Worm (Caenorhabditis elegans) whole organism, L4 larva: ENCODE results near the gene dpf-1.

Source experiments
- F10B5.3 ChIP-seq: sonication (generic microtip); optimal IDR thresholded peaks from 2 replicates; lab custom pipeline; 2016; ENCODE audit warnings: mild to moderate bottlenecking, missing genetic modification characterization, missing compliant biosample characterization
- F49E8.2 ChIP-seq: sonication (generic microtip); optimal IDR thresholded peaks from 2 replicates; lab custom pipeline; 2016; ENCODE audit warnings: missing compliant biosample characterization, mild to moderate bottlenecking, missing genetic modification characterization, borderline replicate concordance
- R02D3.7 ChIP-seq: fragments of 150-350 bp; sonication (generic microtip); optimal IDR thresholded peaks from 3 replicates; lab custom pipeline; 2014; ENCODE audit warnings: missing biosample characterization, missing genetic modification characterization
- T26A8.4 ChIP-seq: fragments of 200-800 bp; sonication (Bioruptor generic); IDR thresholded peaks from 2 replicates; pipeline ENCODE4 v1.3.6; 2022; ENCODE audit warnings: missing genetic modification characterization, missing compliant biosample characterization
- Y48G9A.11 ChIP-seq: fragments of 200-800 bp; sonication (Bioruptor generic); IDR thresholded peaks from 2 replicates; pipeline ENCODE4 v1.3.6; 2022; ENCODE audit warnings: missing genetic modification reagents, missing genetic modification characterization, missing compliant biosample characterization
- Y5F2A.4 ChIP-seq: fragments of 200-800 bp; sonication (Bioruptor generic); optimal IDR thresholded peaks from 2 replicates; lab custom pipeline; 2018; ENCODE audit warnings: mild to moderate bottlenecking, missing genetic modification characterization, missing compliant biosample characterization
- Y75B8A.6 ChIP-seq: fragments of 200-800 bp; sonication (Bioruptor generic); IDR thresholded peaks from 2 replicates; pipeline ENCODE4 v1.3.6; 2022; ENCODE audit warnings: missing genetic modification reagents, missing genetic modification characterization, missing compliant biosample characterization
- ZK337.2 ChIP-seq: fragments of 200-800 bp; sonication (Bioruptor generic); IDR thresholded peaks from 2 replicates; pipeline ENCODE4 v1.3.6; 2022; ENCODE audit warnings: missing genetic modification reagents, missing genetic modification characterization, missing compliant biosample characterization
- aha-1 ChIP-seq: fragments of 150-350 bp; peaks from one replicate; lab custom pipeline; 2014; ENCODE audit warnings: missing biosample characterization, missing genetic modification characterization
- aly-2 ChIP-seq: sonication (generic microtip); optimal IDR thresholded peaks from 2 replicates; lab custom pipeline; 2018; ENCODE audit warnings: missing biosample characterization, missing genetic modification characterization
- arid-1 ChIP-seq: fragments of 200-800 bp; sonication (Bioruptor generic); conservative IDR thresholded peaks from 2 replicates; pipeline ENCODE4 v1.3.6; 2022; ENCODE audit warnings: missing genetic modification reagents, missing genetic modification characterization, missing compliant biosample characterization
- attf-4 ChIP-seq: sonication (generic microtip); optimal IDR thresholded peaks from 3 replicates; lab custom pipeline; 2017; ENCODE audit warnings: missing biosample characterization, missing genetic modification characterization
- ceh-20 ChIP-seq: fragments of 200-800 bp; sonication (Bioruptor generic); IDR thresholded peaks from 2 replicates; pipeline ENCODE4 v1.3.6; 2022; ENCODE audit warnings: missing genetic modification reagents, missing genetic modification characterization, missing compliant biosample characterization
- cey-2 ChIP-seq: sonication (generic microtip); optimal IDR thresholded peaks from 3 replicates; lab custom pipeline; 2017; ENCODE audit warnings: missing genetic modification characterization, mild to moderate bottlenecking, missing compliant biosample characterization, antibody characterized with exemption, borderline replicate concordance; ENCODE audit not compliant: insufficient read depth
- ctbp-1 ChIP-seq: fragments of 200-800 bp; sonication (Bioruptor generic); IDR thresholded peaks from 2 replicates; pipeline ENCODE4 v1.3.6; 2022; ENCODE audit warnings: missing genetic modification reagents, missing genetic modification characterization, missing compliant biosample characterization
- daf-16 ChIP-seq, 3 experiments: sonication (generic microtip); optimal IDR thresholded peaks; 2 replicates each; lab custom pipeline; 2016 to 2017; ENCODE audit warnings: missing genetic modification characterization in 3 of 3, missing genetic modification reagents in 3 of 3, mild to moderate bottlenecking in 2 of 3, missing compliant biosample characterization in 2 of 3, missing biosample characterization in 1 of 3, moderate library complexity in 1 of 3
- daf-19 ChIP-seq: fragments of 200-800 bp; sonication (Bioruptor generic); conservative IDR thresholded peaks from 2 replicates; pipeline ENCODE4 v1.3.6; 2022; ENCODE audit warnings: missing genetic modification characterization, missing compliant biosample characterization
- daf-8 ChIP-seq: fragments of 200-800 bp; sonication (Bioruptor generic); IDR thresholded peaks from 2 replicates; pipeline ENCODE4 v1.3.6; 2022; ENCODE audit warnings: missing genetic modification characterization, missing compliant biosample characterization
- dmd-6 ChIP-seq: fragments of 200-800 bp; sonication (Bioruptor generic); IDR thresholded peaks from 2 replicates; pipeline ENCODE4 v1.3.6; 2022; ENCODE audit warnings: missing genetic modification reagents, missing genetic modification characterization, missing compliant biosample characterization
- dmd-8 ChIP-seq: fragments of 200-800 bp; sonication (Bioruptor generic); IDR thresholded peaks from 2 replicates; pipeline ENCODE4 v1.3.6; 2022; ENCODE audit warnings: missing genetic modification characterization, missing compliant biosample characterization
- dmd-9 ChIP-seq: fragments of 200-800 bp; sonication (Bioruptor generic); IDR thresholded peaks from 2 replicates; pipeline ENCODE4 v1.3.6; 2022; ENCODE audit warnings: missing genetic modification reagents, missing genetic modification characterization, missing compliant biosample characterization
- dpl-1 ChIP-seq: fragments of 150-350 bp; optimal IDR thresholded peaks from 2 replicates; lab custom pipeline; 2014; ENCODE audit warnings: missing biosample characterization, missing genetic modification reagents, missing genetic modification characterization
- egl-27 ChIP-seq: sonication (generic microtip); optimal IDR thresholded peaks from 3 replicates; lab custom pipeline; 2017; ENCODE audit warnings: missing biosample characterization, missing genetic modification reagents, missing genetic modification characterization
- fkh-10 ChIP-seq: fragments of 150-350 bp; optimal IDR thresholded peaks from 2 replicates; lab custom pipeline; 2014; ENCODE audit warnings: missing biosample characterization, missing genetic modification reagents, missing genetic modification characterization
- gei-8 ChIP-seq: fragments of 200-800 bp; sonication (Bioruptor generic); optimal IDR thresholded peaks from 2 replicates; lab custom pipeline; 2018; ENCODE audit warnings: mild to moderate bottlenecking, missing genetic modification characterization, missing compliant biosample characterization
- hmg-1.1 ChIP-seq: fragments of 200-800 bp; sonication (Bioruptor generic); IDR thresholded peaks from 2 replicates; pipeline ENCODE4 v1.3.6; 2022; ENCODE audit warnings: missing genetic modification reagents, missing genetic modification characterization, missing compliant biosample characterization
- lim-7 ChIP-seq: fragments of 200-800 bp; sonication (Bioruptor generic); IDR thresholded peaks from 2 replicates; pipeline ENCODE4 v1.3.6; 2022; ENCODE audit warnings: missing genetic modification characterization, missing compliant biosample characterization
- lin-15B ChIP-seq: fragments of 150-350 bp; sonication (generic microtip); optimal IDR thresholded peaks from 3 replicates; lab custom pipeline; 2014; ENCODE audit warnings: missing biosample characterization, missing genetic modification characterization
- lin-29 ChIP-seq: fragments of 200-800 bp; sonication (Bioruptor generic); IDR thresholded peaks from 2 replicates; pipeline ENCODE4 v1.3.6; 2022; ENCODE audit warnings: missing genetic modification reagents, missing genetic modification characterization, missing compliant biosample characterization
- lin-39 ChIP-seq: fragments of 150-350 bp; optimal IDR thresholded peaks from 2 replicates; lab custom pipeline; 2014; ENCODE audit warnings: missing biosample characterization, missing genetic modification reagents, missing genetic modification characterization
- lsy-2 ChIP-seq, 2 experiments: fragments of 150-350 bp in 1 of 2; sonication (generic microtip) in 1 of 2; optimal IDR thresholded peaks; 2 replicates each; lab custom pipeline; 2014 to 2017; ENCODE audit warnings: missing biosample characterization in 2 of 2, missing genetic modification characterization in 2 of 2
- mdl-1 ChIP-seq, 2 experiments: fragments of 150-350 bp in 1 of 2; sonication (generic microtip) in 1 of 2; optimal IDR thresholded peaks; 2 replicates each; lab custom pipeline; 2014 to 2017; ENCODE audit warnings: missing biosample characterization in 2 of 2, missing genetic modification characterization in 2 of 2
- mep-1 ChIP-seq: fragments of 150-350 bp; sonication (generic microtip); optimal IDR thresholded peaks from 3 replicates; lab custom pipeline; 2014; ENCODE audit warnings: missing biosample characterization, missing genetic modification characterization
- mxl-2 ChIP-seq: fragments of 200-800 bp; sonication (Bioruptor generic); conservative IDR thresholded peaks from 2 replicates; pipeline ENCODE4 v1.3.6; 2022; ENCODE audit warnings: missing genetic modification reagents, missing genetic modification characterization, missing compliant biosample characterization
- nhr-111 ChIP-seq: fragments of 200-800 bp; sonication (Bioruptor generic); optimal IDR thresholded peaks from 2 replicates; lab custom pipeline; 2018; ENCODE audit warnings: mild to moderate bottlenecking, missing genetic modification characterization, missing compliant biosample characterization
- nhr-41 ChIP-seq: fragments of 200-800 bp; sonication (Bioruptor generic); IDR thresholded peaks from 2 replicates; pipeline ENCODE4 v1.3.6; 2022; ENCODE audit warnings: missing genetic modification reagents, missing genetic modification characterization, missing compliant biosample characterization
- nhr-42 ChIP-seq: fragments of 200-800 bp; sonication (Bioruptor generic); IDR thresholded peaks from 2 replicates; pipeline ENCODE4 v1.3.6; 2022; ENCODE audit warnings: missing genetic modification characterization, missing compliant biosample characterization
- nhr-48 ChIP-seq: sonication (generic microtip); optimal IDR thresholded peaks from 2 replicates; lab custom pipeline; 2016; ENCODE audit warnings: mild to moderate bottlenecking, missing genetic modification characterization, missing compliant biosample characterization
- nhr-6 ChIP-seq: fragments of 150-350 bp; optimal IDR thresholded peaks from 2 replicates; lab custom pipeline; 2014; ENCODE audit warnings: missing biosample characterization, missing genetic modification characterization
- php-3 ChIP-seq: fragments of 200-800 bp; sonication (Bioruptor generic); IDR thresholded peaks from 2 replicates; pipeline ENCODE4 v1.3.6; 2022; ENCODE audit warnings: missing genetic modification reagents, missing genetic modification characterization, missing compliant biosample characterization
- rbr-2 ChIP-seq: sonication (generic microtip); optimal IDR thresholded peaks from 2 replicates; lab custom pipeline; 2016; ENCODE audit warnings: missing genotype, missing genetic modification characterization, missing compliant biosample characterization
- saeg-2 ChIP-seq: fragments of 200-800 bp; sonication (Bioruptor generic); IDR thresholded peaks from 2 replicates; pipeline ENCODE4 v1.3.6; 2022; ENCODE audit warnings: missing genetic modification reagents, missing genetic modification characterization, missing compliant biosample characterization
- set-16 ChIP-seq: fragments of 200-800 bp; sonication (Bioruptor generic); IDR thresholded peaks from 2 replicates; pipeline ENCODE4 v1.3.6; 2022; ENCODE audit warnings: missing genetic modification reagents, missing genetic modification characterization, missing compliant biosample characterization
- spr-3 ChIP-seq: fragments of 200-800 bp; sonication (Bioruptor generic); optimal IDR thresholded peaks from 2 replicates; lab custom pipeline; 2018; ENCODE audit warnings: mild to moderate bottlenecking, missing genetic modification characterization, missing compliant biosample characterization
- tag-97 ChIP-seq: fragments of 200-800 bp; sonication (Bioruptor generic); IDR thresholded peaks from 2 replicates; pipeline ENCODE4 v1.3.6; 2022; ENCODE audit warnings: missing genetic modification characterization, missing compliant biosample characterization
- unc-62 ChIP-seq, 3 experiments: fragments of 150-350 bp in 1 of 3; sonication (generic microtip); optimal IDR thresholded peaks in 2 of 3; peaks in 1 of 3; 1 replicate in 1 of 3; 2 replicates in 2 of 3; lab custom pipeline; 2014 to 2017; ENCODE audit warnings: missing biosample characterization in 3 of 3, missing genetic modification characterization in 3 of 3, missing genetic modification reagents in 3 of 3, missing genotype in 1 of 3
- vab-7 ChIP-seq: fragments of 200-800 bp; sonication (Bioruptor generic); IDR thresholded peaks from 2 replicates; pipeline ENCODE4 v1.3.6; 2022; ENCODE audit warnings: missing genetic modification reagents, missing genetic modification characterization, missing compliant biosample characterization
- zfp-3 ChIP-seq: fragments of 200-800 bp; sonication (Bioruptor generic); conservative IDR thresholded peaks from 2 replicates; pipeline ENCODE4 v1.3.6; 2022; ENCODE audit warnings: missing genetic modification reagents, missing genetic modification characterization, missing compliant biosample characterization
- zip-11 ChIP-seq: fragments of 200-800 bp; sonication (Bioruptor generic); IDR thresholded peaks from 2 replicates; pipeline ENCODE4 v1.3.6; 2022; ENCODE audit warnings: missing genetic modification characterization, missing compliant biosample characterization
- zip-2 ChIP-seq: fragments of 150-350 bp; optimal IDR thresholded peaks from 2 replicates; lab custom pipeline; 2014; ENCODE audit warnings: missing biosample characterization, missing genetic modification characterization
- ztf-11 ChIP-seq: fragments of 150-350 bp; optimal IDR thresholded peaks from 2 replicates; lab custom pipeline; 2014; ENCODE audit warnings: missing biosample characterization, missing genetic modification characterization

dpf-1 gene

DNA sequence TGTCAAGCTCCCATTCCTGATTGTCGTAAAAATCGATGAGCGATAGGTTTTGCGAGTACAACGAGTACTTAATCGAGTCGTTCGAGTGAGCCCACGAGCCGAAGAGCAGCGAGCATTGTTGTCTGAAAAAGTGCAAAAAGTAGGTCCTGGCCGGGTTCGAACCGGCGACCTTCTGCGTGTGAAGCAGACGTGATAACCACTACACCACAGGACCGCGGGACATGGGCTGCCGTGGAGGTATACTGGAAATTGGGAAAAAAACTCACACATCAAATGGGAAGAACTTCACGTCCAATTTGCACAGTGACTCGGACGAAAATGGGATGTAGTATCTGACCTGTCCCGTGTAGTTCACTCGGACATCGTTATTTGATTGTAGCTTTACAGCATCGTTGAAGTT, 44.2 kb downstream of the dpf-1 start (continued):
- no peak for TF ChIP-seq cey-2
- no peak for TF ChIP-seq lin-15B
- TF ChIP-seq ztf-11 = no peak
- TF ChIP-seq zfp-3 (GFP tag; lab: Robert Waterston, UW) = no peak
- no peak for TF ChIP-seq nhr-48 (tag; lab: Kevin White, UChicago)
- TF ChIP-seq F49E8.2 (tag; lab: Kevin White, UChicago) = no peak
- no peak for TF ChIP-seq daf-19
- peak; percentile 48 for TF ChIP-seq dmd-6 (GFP tag; lab: Robert Waterston, UW)
- no peak for TF ChIP-seq dmd-8
- TF ChIP-seq Y75B8A.6 (GFP tag; lab: Robert Waterston, UW) = no peak
- TF ChIP-seq F10B5.3 (tag; lab: Kevin White, UChicago) = no peak
- TF ChIP-seq fkh-10 = no peak
- TF ChIP-seq hmg-1.1 (GFP tag; lab: Robert Waterston, UW) = peak; percentile 57; the same call in 1 of the 2 replicates
- TF ChIP-seq aha-1 (tag; lab: Kevin White, UChicago) = no peak
- no peak for TF ChIP-seq lsy-2 (tag; optimal IDR thresholded peaks at IDR 0.05; lab: Kevin White, UChicago)
- TF ChIP-seq set-16 = 0 out of 2 replicates have a peak, but pooled peaks have one; percentile 14
- TF ChIP-seq lim-7 (GFP tag; lab: Robert Waterston, UW) = peak; percentile 52; the same call in 1 of the 2 replicates
- TF ChIP-seq aly-2 = no peak
- TF ChIP-seq ctbp-1 (GFP tag; lab: Robert Waterston, UW) = no peak
- TF ChIP-seq Y5F2A.4 (GFP tag; lab: Kevin White, UChicago) = no peak
- TF ChIP-seq ZK337.2 = no peak
- no peak for TF ChIP-seq attf-4
- TF ChIP-seq Y48G9A.11 (GFP tag; lab: Robert Waterston, UW) = peak; percentile 31; the same call in 1 of the 2 replicates
- no peak for TF ChIP-seq lin-39 (tag; lab: Kevin White, UChicago)
- TF ChIP-seq nhr-111 (GFP tag; lab: Kevin White, UChicago) = no peak
- no peak for TF ChIP-seq nhr-6 (tag; lab: Kevin White, UChicago)
- TF ChIP-seq dmd-9 (GFP tag; lab: Robert Waterston, UW) = no peak
- TF ChIP-seq spr-3 (GFP tag; lab: Kevin White, UChicago) = no peak
- peak; percentile 59 for TF ChIP-seq vab-7 (GFP tag; lab: Robert Waterston, UW)
- TF ChIP-seq mep-1 (tag; lab: Kevin White, UChicago) = no peak
- TF ChIP-seq mxl-2 (GFP tag; lab: Robert Waterston, UW) = 0 out of 2 replicates have a peak, but pooled peaks have one; percentile 36
- TF ChIP-seq lin-29 = no peak
- TF ChIP-seq zip-2 (tag; lab: Kevin White, UChicago) = no peak
- no peak for TF ChIP-seq ceh-20 (GFP tag; lab: Robert Waterston, UW)
- TF ChIP-seq gei-8 = no peak
- no peak for TF ChIP-seq rbr-2 (tag; lab: Kevin White, UChicago)

DNA sequence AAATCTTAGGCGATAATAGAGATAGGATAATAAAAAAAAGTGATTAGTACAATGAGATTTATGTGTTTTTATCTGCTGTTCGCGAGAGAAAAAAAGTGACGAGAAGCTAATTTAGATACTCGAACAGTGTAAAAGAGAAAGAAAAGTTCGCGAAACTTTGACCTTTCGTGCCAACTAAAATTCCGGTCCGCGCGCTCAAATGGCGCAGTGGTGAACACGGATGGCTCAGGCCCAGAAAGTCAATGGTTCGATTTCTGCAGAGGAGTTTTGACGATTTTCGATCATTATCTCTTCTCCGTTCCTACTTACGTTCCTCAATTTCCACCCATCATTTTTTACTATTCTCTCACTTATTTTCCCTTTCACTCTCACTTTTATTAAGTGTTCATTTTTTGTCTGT, 45.3 kb downstream of the dpf-1 start:
- TF ChIP-seq saeg-2 (GFP tag; lab: Robert Waterston, UW) (no peak), dmd-8 (no peak), aly-2 (no peak), daf-16 (GFP tag; optimal IDR thresholded peaks at IDR 0.05; lab: Kevin White, UChicago) (no peak), daf-16 (tag; optimal IDR thresholded peaks at IDR 0.05; lab: Kevin White, UChicago) (no peak), dpl-1 (GFP tag; lab: Kevin White, UChicago) (no peak), zip-11 (no peak), nhr-41 (GFP tag; lab: Robert Waterston, UW) (no peak), egl-27 (tag; lab: Kevin White, UChicago) (no peak), set-16 (no peak), daf-8 (GFP tag; lab: Robert Waterston, UW) (no peak), arid-1 (GFP tag; lab: Robert Waterston, UW) (no peak), php-3 (GFP tag; lab: Robert Waterston, UW) (no peak), mdl-1 (tag; optimal IDR thresholded peaks at IDR 0.05; lab: Kevin White, UChicago) (no peak), T26A8.4 (no peak), R02D3.7 (tag; lab: Kevin White, UChicago) (no peak), F49E8.2 (tag; lab: Kevin White, UChicago) (no peak), tag-97 (GFP tag; lab: Robert Waterston, UW) (no peak), vab-7 (GFP tag; lab: Robert Waterston, UW) (no peak), unc-62 (GFP tag; optimal IDR thresholded peaks at IDR 0.05 in 1 of 2; lab: Kevin White, UChicago) (no peak), unc-62 (tag; optimal IDR thresholded peaks at IDR 0.05; lab: Kevin White, UChicago) (no peak), nhr-42 (no peak)
